Fruit fly (Drosophila melanogaster) whole organism, embryonic: Measurements from ENCODE around the gene CG7407.

Source experiments
- Adf1 ChIP-seq: fragments of 200-800 bp; sonication (Bioruptor generic); IDR thresholded peaks from 2 replicates; pipeline ENCODE4 v1.3.6; 2022; ENCODE audit warnings: missing biosample characterization, missing genetic modification characterization
- Bgb ChIP-seq: fragments of 200-800 bp; sonication (Bioruptor generic); IDR thresholded peaks from 2 replicates; pipeline ENCODE4 v1.3.6; 2022; ENCODE audit warnings: missing biosample characterization, missing genetic modification characterization; ENCODE audit not compliant: partially characterized antibody
- CG10959 ChIP-seq: fragments of 200-800 bp; sonication (Bioruptor generic); IDR thresholded peaks from 2 replicates; pipeline ENCODE4 v1.3.6; 2022; ENCODE audit warnings: missing biosample characterization, missing genetic modification characterization
- CG10979 ChIP-seq: fragments of 200-800 bp; sonication (Bioruptor generic); optimal IDR thresholded peaks from 2 replicates; lab custom pipeline; 2018; ENCODE audit warnings: missing biosample characterization, mild to moderate bottlenecking, missing genetic modification characterization, moderate library complexity
- CG11696 ChIP-seq: fragments of 200-800 bp; sonication (Bioruptor generic); IDR thresholded peaks from 2 replicates; pipeline ENCODE4 v1.3.6; 2022; ENCODE audit warnings: missing biosample characterization, missing genetic modification characterization
- CG12071 ChIP-seq: fragments of 200-800 bp; sonication (Bioruptor generic); optimal IDR thresholded peaks from 3 replicates; lab custom pipeline; 2018; ENCODE audit warnings: missing biosample characterization, mild to moderate bottlenecking, missing genetic modification characterization
- CG13296 ChIP-seq: fragments of 200-800 bp; sonication (Bioruptor generic); optimal IDR thresholded peaks from 3 replicates; lab custom pipeline; 2018; ENCODE audit warnings: missing biosample characterization, mild to moderate bottlenecking, missing genetic modification characterization
- CG15269 ChIP-seq: fragments of 200-800 bp; sonication (Bioruptor generic); optimal IDR thresholded peaks from 2 replicates; lab custom pipeline; 2018; ENCODE audit warnings: missing biosample characterization, mild to moderate bottlenecking, missing genetic modification characterization, moderate library complexity
- CG1603 ChIP-seq: fragments of 200-800 bp; sonication (Bioruptor generic); optimal IDR thresholded peaks from 2 replicates; lab custom pipeline; 2019; ENCODE audit warnings: missing biosample characterization, mild to moderate bottlenecking, missing genetic modification characterization, moderate library complexity
- CG16779 ChIP-seq: fragments of 200-800 bp; sonication (Bioruptor generic); IDR thresholded peaks from 2 replicates; pipeline ENCODE4 v1.3.6; 2022; ENCODE audit warnings: missing biosample characterization, missing genetic modification characterization
- CG16863 ChIP-seq: fragments of 200-800 bp; sonication (Bioruptor generic); optimal IDR thresholded peaks from 3 replicates; lab custom pipeline; 2016; ENCODE audit warnings: missing biosample characterization, missing genetic modification characterization
- CG3065 ChIP-seq: fragments of 200-800 bp; sonication (Bioruptor generic); optimal IDR thresholded peaks from 2 replicates; lab custom pipeline; 2016; ENCODE audit warnings: missing biosample characterization, missing genetic modification characterization
- CG31388 ChIP-seq: fragments of 200-800 bp; sonication (Bioruptor generic); optimal IDR thresholded peaks from 2 replicates; lab custom pipeline; 2016; ENCODE audit warnings: missing biosample characterization, missing genetic modification characterization
- CG31441 ChIP-seq: fragments of 200-800 bp; sonication (Bioruptor generic); IDR thresholded peaks from 2 replicates; pipeline ENCODE4 v1.3.6; 2022; ENCODE audit warnings: missing biosample characterization, missing genetic modification characterization
- CG3407 ChIP-seq: fragments of 200-800 bp; sonication (Bioruptor generic); optimal IDR thresholded peaks from 2 replicates; lab custom pipeline; 2018; ENCODE audit warnings: missing biosample characterization, mild to moderate bottlenecking, missing genetic modification characterization
- CG34224 ChIP-seq: fragments of 200-800 bp; sonication (Bioruptor generic); IDR thresholded peaks from 3 replicates; pipeline ENCODE4 v1.3.6; 2022; ENCODE audit warnings: missing biosample characterization, missing genetic modification characterization; ENCODE audit not compliant: partially characterized antibody
- CG5953 ChIP-seq: fragments of 200-800 bp; sonication (Bioruptor generic); IDR thresholded peaks from 2 replicates; pipeline ENCODE4 v1.3.6; 2022; ENCODE audit warnings: missing biosample characterization, missing genetic modification characterization
- CG6765 ChIP-seq: fragments of 200-800 bp; sonication (Bioruptor generic); optimal IDR thresholded peaks from 3 replicates; lab custom pipeline; 2017; ENCODE audit warnings: missing biosample characterization, mild to moderate bottlenecking, missing genetic modification characterization
- CG7963 ChIP-seq: fragments of 200-800 bp; sonication (Bioruptor generic); IDR thresholded peaks from 3 replicates; pipeline ENCODE4 v1.3.6; 2022; ENCODE audit warnings: missing biosample characterization, missing genetic modification characterization; ENCODE audit not compliant: partially characterized antibody
- CG8765 ChIP-seq: fragments of 200-800 bp; sonication (Bioruptor generic); IDR thresholded peaks from 2 replicates; pipeline ENCODE4 v1.3.6; 2022; ENCODE audit warnings: missing biosample characterization, missing genetic modification characterization
- CG9215 ChIP-seq: fragments of 200-800 bp; sonication (Bioruptor generic); IDR thresholded peaks from 2 replicates; pipeline ENCODE4 v1.3.6; 2022; ENCODE audit warnings: missing biosample characterization, missing genetic modification characterization
- CrebB ChIP-seq: fragments of 200-800 bp; sonication (Bioruptor generic); optimal IDR thresholded peaks from 3 replicates; lab custom pipeline; 2018; ENCODE audit warnings: missing biosample characterization, mild to moderate bottlenecking, missing genetic modification characterization
- Dek ChIP-seq: fragments of 200-800 bp; sonication (Bioruptor generic); optimal IDR thresholded peaks from 3 replicates; lab custom pipeline; 2019; ENCODE audit warnings: missing biosample characterization, mild to moderate bottlenecking, missing genetic modification characterization, moderate library complexity
- Drgx ChIP-seq: fragments of 200-800 bp; sonication (Bioruptor generic); IDR thresholded peaks from 2 replicates; pipeline ENCODE4 v1.3.6; 2022; ENCODE audit warnings: missing biosample characterization, missing genetic modification characterization
- Opbp ChIP-seq: fragments of 200-800 bp; sonication (Bioruptor generic); IDR thresholded peaks from 3 replicates; pipeline ENCODE4 v1.3.6; 2022; ENCODE audit warnings: missing biosample characterization, missing genetic modification characterization; ENCODE audit not compliant: partially characterized antibody
- Usf ChIP-seq: fragments of 200-800 bp; sonication (Bioruptor generic); optimal IDR thresholded peaks from 2 replicates; lab custom pipeline; 2017; ENCODE audit warnings: missing genotype, missing biosample characterization, missing genetic modification characterization
- ab ChIP-seq: fragments of 200-800 bp; sonication (Bioruptor generic); optimal IDR thresholded peaks from 2 replicates; lab custom pipeline; 2016; ENCODE audit warnings: missing biosample characterization, missing genetic modification characterization
- ara ChIP-seq: fragments of 200-800 bp; sonication (Bioruptor generic); IDR thresholded peaks from 2 replicates; pipeline ENCODE4 v1.3.6; 2022; ENCODE audit warnings: missing biosample characterization, missing genetic modification characterization
- chm ChIP-seq: fragments of 200-800 bp; sonication (Bioruptor generic); IDR thresholded peaks from 2 replicates; pipeline ENCODE4 v1.3.6; 2022; ENCODE audit warnings: missing biosample characterization, missing genetic modification characterization
- gfzf ChIP-seq: fragments of 200-800 bp; sonication (Bioruptor generic); optimal IDR thresholded peaks from 2 replicates; lab custom pipeline; 2016; ENCODE audit warnings: missing biosample characterization, mild to moderate bottlenecking, missing genetic modification characterization, moderate library complexity
- grn ChIP-seq: fragments of 200-800 bp; sonication (Bioruptor generic); optimal IDR thresholded peaks from 3 replicates; lab custom pipeline; 2017; ENCODE audit warnings: missing biosample characterization, missing genetic modification characterization
- hb ChIP-seq: fragments of 200-800 bp; sonication (Bioruptor generic); IDR thresholded peaks from 3 replicates; pipeline ENCODE4 v1.3.6; 2022; ENCODE audit warnings: missing biosample characterization, missing genetic modification characterization; ENCODE audit not compliant: partially characterized antibody
- hkb ChIP-seq, 2 experiments: fragments of 200-800 bp in 1 of 2; fragments of >200 bp in 1 of 2; sonication (Bioruptor generic) in 1 of 2; IDR thresholded peaks in 1 of 2; optimal IDR thresholded peaks in 1 of 2; 2 replicates each; pipeline versions ENCODE4 v1.3.6 to Lab custom; 2017 to 2022; ENCODE audit warnings: missing biosample characterization in 1 of 2, missing genetic modification characterization in 1 of 2
- inv ChIP-seq: fragments of 200-800 bp; sonication (Bioruptor generic); IDR thresholded peaks from 2 replicates; pipeline ENCODE4 v1.3.6; 2022; ENCODE audit warnings: missing biosample characterization, missing genetic modification characterization; ENCODE audit not compliant: partially characterized antibody
- jumu ChIP-seq: fragments of 200-800 bp; sonication (Bioruptor generic); optimal IDR thresholded peaks from 3 replicates; lab custom pipeline; 2016; ENCODE audit warnings: missing biosample characterization, missing genetic modification characterization
- ken ChIP-seq: fragments of 200-800 bp; sonication (Bioruptor generic); IDR thresholded peaks from 3 replicates; pipeline ENCODE4 v1.3.6; 2022; ENCODE audit warnings: missing biosample characterization, missing genetic modification characterization
- lbe ChIP-seq: fragments of 200-800 bp; sonication (Bioruptor generic); optimal IDR thresholded peaks from 2 replicates; lab custom pipeline; 2016; ENCODE audit warnings: missing biosample characterization, mild to moderate bottlenecking, missing genetic modification characterization
- org-1 ChIP-seq: fragments of 200-800 bp; sonication (Bioruptor generic); optimal IDR thresholded peaks from 2 replicates; lab custom pipeline; 2017; ENCODE audit warnings: missing biosample characterization, missing genetic modification characterization
- prd ChIP-seq, 3 experiments: fragments of >200 bp in 2 of 3; fragments of 200-800 bp in 1 of 3; sonication (Bioruptor generic) in 1 of 3; optimal IDR thresholded peaks in 2 of 3; IDR thresholded peaks in 1 of 3; 2 replicates in 2 of 3; 3 replicates in 1 of 3; pipeline versions ENCODE4 v1.3.6 to Lab custom; 2017 to 2022; ENCODE audit warnings: missing biosample characterization in 1 of 3, missing genetic modification characterization in 1 of 3
- psq ChIP-seq: fragments of 200-800 bp; sonication (Bioruptor generic); optimal IDR thresholded peaks from 2 replicates; lab custom pipeline; 2017; ENCODE audit warnings: missing biosample characterization, missing genetic modification characterization
- repo ChIP-seq: fragments of 200-800 bp; sonication (Bioruptor generic); optimal IDR thresholded peaks from 2 replicates; lab custom pipeline; 2016; ENCODE audit warnings: missing biosample characterization, missing genetic modification characterization
- schlank ChIP-seq: fragments of 200-800 bp; sonication (Bioruptor generic); optimal IDR thresholded peaks from 2 replicates; lab custom pipeline; 2018; ENCODE audit warnings: missing biosample characterization, mild to moderate bottlenecking, missing genetic modification characterization
- sens-2 ChIP-seq: fragments of 200-800 bp; sonication (Bioruptor generic); IDR thresholded peaks from 2 replicates; pipeline ENCODE4 v1.3.6; 2022; ENCODE audit warnings: missing biosample characterization, missing genetic modification characterization
- sim ChIP-seq: fragments of 200-800 bp; sonication (Bioruptor generic); IDR thresholded peaks from 2 replicates; pipeline ENCODE4 v1.3.6; 2022; ENCODE audit warnings: missing biosample characterization, missing genetic modification characterization
- sima ChIP-seq: fragments of 200-800 bp; sonication (Bioruptor generic); optimal IDR thresholded peaks from 2 replicates; lab custom pipeline; 2016; ENCODE audit warnings: missing biosample characterization, missing genetic modification characterization
- sob ChIP-seq: fragments of 200-800 bp; sonication (Bioruptor generic); IDR thresholded peaks from 2 replicates; pipeline ENCODE4 v1.3.6; 2022; ENCODE audit warnings: missing biosample characterization, missing genetic modification characterization
- wek ChIP-seq: fragments of 200-800 bp; sonication (Bioruptor generic); optimal IDR thresholded peaks from 3 replicates; lab custom pipeline; 2018; ENCODE audit warnings: missing biosample characterization, mild to moderate bottlenecking, missing genetic modification characterization, moderate library complexity

CG7407 gene

dm6 chr3L:21832203-21833160, 9.2 kb downstream of the CG7407 start, which contains the start of the genes CG7148 and Nopp140 (continued):
- TF ChIP-seq repo (GFP tag; lab: Kevin White, UChicago) (peak; percentile 59), CG34224 (GFP tag; lab: Robert Waterston, UW) (peak; percentile 32; the same call in 1 of the 3 replicates), CG13296 (GFP tag; lab: Kevin White, UChicago) (peak; percentile 46), CG11696 (GFP tag; lab: Robert Waterston, UW) (no peak), jumu (peak; percentile 51), CG9215 (peak; percentile 35; the same call in 1 of the 2 replicates), CG7963 (GFP tag; lab: Robert Waterston, UW) (no peak), org-1 (no peak), Adf1 (GFP tag; lab: Robert Waterston, UW) (peak; percentile 24; the same call in 1 of the 2 replicates), CG3407 (GFP tag; lab: Kevin White, UChicago) (peak; percentile 2), CG3065 (GFP tag; lab: Kevin White, UChicago) (peak; percentile 28), grn (GFP tag; lab: Kevin White, UChicago) (no peak), CG5953 (peak; percentile 48; the same call in 1 of the 2 replicates), CG6765 (GFP tag; lab: Kevin White, UChicago) (peak; percentile 40), CG10959 (no peak), sima (no peak), CG1603 (peak; percentile 87), ken (GFP tag; lab: Robert Waterston, UW) (peak; percentile 82), Dek (tag; lab: Kevin White, UChicago) (peak; percentile 46), prd (optimal IDR thresholded peaks at IDR 0.05; lab: Kevin White, UChicago) (no peak), prd (GFP tag; IDR thresholded peaks at IDR 0.05; lab: Robert Waterston, UW) (peak; percentile 69), Opbp (GFP tag; lab: Robert Waterston, UW) (0 out of 3 replicates have a peak, but pooled peaks have one; percentile 5), chm (peak; percentile 76), ara (GFP tag; lab: Robert Waterston, UW) (0 out of 2 replicates have a peak, but pooled peaks have one; percentile 41), psq (GFP tag; lab: Kevin White, UChicago) (no peak), CG15269 (peak; percentile 71), CrebB (tag; lab: Kevin White, UChicago) (peak; percentile 47), wek (GFP tag; lab: Kevin White, UChicago) (peak; percentile 100), Bgb (GFP tag; lab: Robert Waterston, UW) (peak; percentile 33; the same call in 1 of the 2 replicates), hkb (optimal IDR thresholded peaks at IDR 0.05; lab: Kevin White, UChicago) (no peak), hkb (GFP tag; IDR thresholded peaks at IDR 0.05; lab: Robert Waterston, UW) (peak; percentile 57), CG16779 (GFP tag; lab: Robert Waterston, UW) (peak; percentile 77), CG8765 (GFP tag; lab: Robert Waterston, UW) (peak; percentile 51; the same call in 1 of the 2 replicates), CG31388 (GFP tag; lab: Kevin White, UChicago) (no peak), CG31441 (peak; percentile 61), hb (GFP tag; lab: Robert Waterston, UW) (no peak), inv (GFP tag; lab: Robert Waterston, UW) (no peak), Usf (peak; percentile 42), gfzf (GFP tag; lab: Kevin White, UChicago) (peak; percentile 46), CG10979 (tag; lab: Kevin White, UChicago) (peak; percentile 20), sim (GFP tag; lab: Robert Waterston, UW) (no peak), sens-2 (GFP tag; lab: Robert Waterston, UW) (no peak), CG16863 (GFP tag; lab: Kevin White, UChicago) (no peak), Drgx (GFP tag; lab: Robert Waterston, UW) (peak; percentile 66), sob (GFP tag; lab: Robert Waterston, UW) (peak; percentile 80), lbe (GFP tag; lab: Kevin White, UChicago) (peak; percentile 18), ab (no peak), schlank (tag; lab: Kevin White, UChicago) (peak; percentile 63), CG12071 (GFP tag; lab: Kevin White, UChicago) (peak; percentile 54)
